Worm (Caenorhabditis elegans): Measurements from ENCODE around the gene W07G4.2.

Gene W07G4.2

ce11 chrV:12988256-12988655 lies 48.1 kb downstream of the W07G4.2 start, which contains the start of gene F15B9.8:
Gene F15B9.8 (plus strand): TSS chrV:12988556.
- TF ChIP-seq tbx-2 (tag; optimal IDR thresholded peaks at IDR 0.05) (no peak), F13H6.1 (tag; optimal IDR thresholded peaks at IDR 0.05) (no peak), dmd-4 (tag; optimal IDR thresholded peaks at IDR 0.05; ENCODE audit: borderline replicate concordance) (no peak), ceh-19 (GFP tag; optimal IDR thresholded peaks at IDR 0.05) (no peak)

ce11 chrV:12987061-12987460 lies 49.3 kb downstream of the W07G4.2 start, which contains the start of gene shw-3:
Gene shw-3 (minus strand): TSS chrV:12987161.
- TF ChIP-seq sdc-2 (tag; optimal IDR thresholded peaks at IDR 0.05), result no peak
- TF ChIP-seq pros-1 (tag; optimal IDR thresholded peaks at IDR 0.05), result no peak
- TF ChIP-seq nfya-1 (tag; optimal IDR thresholded peaks at IDR 0.05), result no peak
- no peak for TF ChIP-seq ceh-31 (tag; optimal IDR thresholded peaks at IDR 0.05)
- no peak for TF ChIP-seq ceh-6 (GFP tag; optimal IDR thresholded peaks at IDR 0.05)
- no peak for TF ChIP-seq fkh-6 (tag; optimal IDR thresholded peaks at IDR 0.05)
- TF ChIP-seq fkh-10 (GFP tag; optimal IDR thresholded peaks at IDR 0.05), result no peak
- TF ChIP-seq ceh-30 (tag; optimal IDR thresholded peaks at IDR 0.05), result no peak
- no peak for TF ChIP-seq ceh-24 (tag; optimal IDR thresholded peaks at IDR 0.05)
- TF ChIP-seq npax-4 (tag; optimal IDR thresholded peaks at IDR 0.05), result no peak
- no peak for TF ChIP-seq ceh-48 (tag; optimal IDR thresholded peaks at IDR 0.05)
